Fruit fly (Drosophila melanogaster) whole organism, embryonic: ENCODE measurements around the gene Or85a.
A peak's percentile ranks its signal among the peaks of the same experiment; 100 is the strongest.

Source experiments
- BEAF-32 ChIP-seq: fragments of 200-800 bp; sonication (Bioruptor generic); optimal IDR thresholded peaks from 3 replicates; lab custom pipeline; 2017; ENCODE audit warnings: missing biosample characterization, missing genetic modification characterization, mild to moderate bottlenecking, moderate library complexity, missing genetic modification reagents
- CG10274 ChIP-seq: fragments of 200-800 bp; sonication (Bioruptor generic); optimal IDR thresholded peaks from 3 replicates; lab custom pipeline; 2017; ENCODE audit warnings: missing biosample characterization, mild to moderate bottlenecking, missing genetic modification characterization
- CG10366 ChIP-seq: fragments of 200-800 bp; sonication (Bioruptor generic); IDR thresholded peaks from 2 replicates; pipeline ENCODE4 v1.3.6; 2022; ENCODE audit warnings: missing biosample characterization, missing genetic modification characterization
- CG10654 ChIP-seq: fragments of 200-800 bp; sonication (Bioruptor generic); optimal IDR thresholded peaks from 2 replicates; lab custom pipeline; 2016; ENCODE audit warnings: missing biosample characterization, missing genetic modification characterization
- CG10959 ChIP-seq: fragments of 200-800 bp; sonication (Bioruptor generic); IDR thresholded peaks from 2 replicates; pipeline ENCODE4 v1.3.6; 2022; ENCODE audit warnings: missing biosample characterization, missing genetic modification characterization
- CG11085 ChIP-seq: fragments of 200-800 bp; sonication (Bioruptor generic); IDR thresholded peaks from 2 replicates; pipeline ENCODE4 v1.3.6; 2022; ENCODE audit warnings: missing biosample characterization, missing genetic modification characterization
- CG11247 ChIP-seq: fragments of 200-800 bp; sonication (Bioruptor generic); IDR thresholded peaks from 2 replicates; pipeline ENCODE4 v1.3.6; 2022; ENCODE audit warnings: missing biosample characterization, missing genetic modification characterization
- CG14050 ChIP-seq: fragments of 200-800 bp; sonication (Bioruptor generic); IDR thresholded peaks from 3 replicates; pipeline ENCODE4 v1.3.6; 2022; ENCODE audit warnings: missing biosample characterization, missing genetic modification characterization
- CG14441 ChIP-seq: fragments of 200-800 bp; sonication (Bioruptor generic); IDR thresholded peaks from 2 replicates; pipeline ENCODE4 v1.3.6; 2022; ENCODE audit warnings: missing biosample characterization, missing genetic modification characterization
- CG18599 ChIP-seq: fragments of 200-800 bp; sonication (Bioruptor generic); optimal IDR thresholded peaks from 3 replicates; lab custom pipeline; 2017; ENCODE audit warnings: missing biosample characterization, missing genetic modification characterization, mild to moderate bottlenecking, moderate library complexity, missing genetic modification reagents
- CG2678 ChIP-seq: fragments of 200-800 bp; sonication (Bioruptor generic); optimal IDR thresholded peaks from 3 replicates; lab custom pipeline; 2019; ENCODE audit warnings: missing biosample characterization, mild to moderate bottlenecking, missing genetic modification characterization, moderate library complexity
- CG2889 ChIP-seq: fragments of 200-800 bp; sonication (Bioruptor generic); IDR thresholded peaks from 3 replicates; pipeline ENCODE4 v1.3.6; 2022; ENCODE audit warnings: missing biosample characterization, missing genetic modification characterization
- CG3281 ChIP-seq: fragments of 200-800 bp; sonication (Bioruptor generic); optimal IDR thresholded peaks from 3 replicates; lab custom pipeline; 2017; ENCODE audit warnings: missing biosample characterization, mild to moderate bottlenecking, missing genetic modification characterization
- CG3407 ChIP-seq: fragments of 200-800 bp; sonication (Bioruptor generic); optimal IDR thresholded peaks from 2 replicates; lab custom pipeline; 2018; ENCODE audit warnings: missing biosample characterization, mild to moderate bottlenecking, missing genetic modification characterization
- CG3838 ChIP-seq: fragments of 200-800 bp; sonication (Bioruptor generic); optimal IDR thresholded peaks from 3 replicates; lab custom pipeline; 2016; ENCODE audit warnings: missing biosample characterization, missing genetic modification characterization
- CG43689 ChIP-seq: fragments of 200-800 bp; sonication (Bioruptor generic); IDR thresholded peaks from 2 replicates; pipeline ENCODE4 v1.3.6; 2022; ENCODE audit warnings: missing biosample characterization, missing genetic modification characterization
- CG7357 ChIP-seq: fragments of 200-800 bp; sonication (Bioruptor generic); IDR thresholded peaks from 3 replicates; pipeline ENCODE4 v1.3.6; 2022; ENCODE audit warnings: missing biosample characterization, missing genetic modification characterization
- CG7372 ChIP-seq: fragments of 200-800 bp; sonication (Bioruptor generic); IDR thresholded peaks from 2 replicates; pipeline ENCODE4 v1.3.6; 2022; ENCODE audit warnings: missing biosample characterization, missing genetic modification characterization
- CG7839 ChIP-seq: fragments of 200-800 bp; sonication (Bioruptor generic); optimal IDR thresholded peaks from 3 replicates; lab custom pipeline; 2018; ENCODE audit warnings: missing biosample characterization, mild to moderate bottlenecking, missing genetic modification characterization, moderate library complexity
- CG8290 ChIP-seq, 3 experiments: fragments of 200-800 bp; sonication (Bioruptor generic); optimal IDR thresholded peaks; 2 replicates each; lab custom pipeline; 2016 to 2019; ENCODE audit warnings: missing biosample characterization in 3 of 3, missing genetic modification characterization in 3 of 3, mild to moderate bottlenecking in 2 of 3, moderate library complexity in 1 of 3
- CoRest ChIP-seq: fragments of 200-800 bp; sonication (Bioruptor generic); optimal IDR thresholded peaks from 3 replicates; lab custom pipeline; 2018; ENCODE audit warnings: missing biosample characterization, mild to moderate bottlenecking, missing genetic modification characterization, moderate library complexity
- D19A ChIP-seq: fragments of 200-800 bp; optimal IDR thresholded peaks from 3 replicates; lab custom pipeline; 2019; ENCODE audit warnings: missing biosample characterization, mild to moderate bottlenecking, missing genetic modification characterization, moderate library complexity
- Dek ChIP-seq: fragments of 200-800 bp; sonication (Bioruptor generic); optimal IDR thresholded peaks from 3 replicates; lab custom pipeline; 2019; ENCODE audit warnings: missing biosample characterization, mild to moderate bottlenecking, missing genetic modification characterization, moderate library complexity
- Dfd ChIP-seq, 2 experiments: fragments of >200 bp; optimal IDR thresholded peaks; 2 replicates each; lab custom pipeline; 2017; ENCODE audit warnings: missing biosample characterization in 2 of 2, missing genetic modification characterization in 2 of 2
- E2f1 ChIP-seq: fragments of 200-800 bp; sonication (Bioruptor generic); IDR thresholded peaks from 2 replicates; pipeline ENCODE4 v1.3.6; 2022; ENCODE audit warnings: missing biosample characterization, missing genetic modification characterization
- H15 ChIP-seq: fragments of 200-800 bp; sonication (Bioruptor generic); IDR thresholded peaks from 3 replicates; pipeline ENCODE4 v1.3.6; 2022; ENCODE audit warnings: missing biosample characterization, missing genetic modification characterization
- HmgZ ChIP-seq: fragments of 200-800 bp; sonication (Bioruptor generic); optimal IDR thresholded peaks from 2 replicates; lab custom pipeline; 2018; ENCODE audit warnings: missing biosample characterization, mild to moderate bottlenecking, missing genetic modification characterization
- Kr ChIP-seq: fragments of 200-800 bp; sonication (Bioruptor generic); optimal IDR thresholded peaks from 2 replicates; lab custom pipeline; 2017; ENCODE audit warnings: missing biosample characterization, mild to moderate bottlenecking, missing genetic modification characterization
- Max ChIP-seq: fragments of 200-800 bp; sonication (Bioruptor generic); optimal IDR thresholded peaks from 2 replicates; lab custom pipeline; 2016; ENCODE audit warnings: missing biosample characterization, mild to moderate bottlenecking, missing genetic modification characterization
- Oli ChIP-seq: fragments of 200-800 bp; sonication (Bioruptor generic); optimal IDR thresholded peaks from 2 replicates; lab custom pipeline; 2018; ENCODE audit warnings: missing biosample characterization, mild to moderate bottlenecking, missing genetic modification characterization, moderate library complexity
- YL-1 ChIP-seq: fragments of 200-800 bp; sonication (Bioruptor generic); optimal IDR thresholded peaks from 3 replicates; lab custom pipeline; 2017; ENCODE audit warnings: missing biosample characterization, mild to moderate bottlenecking, missing genetic modification characterization
- ab ChIP-seq: fragments of 200-800 bp; sonication (Bioruptor generic); optimal IDR thresholded peaks from 2 replicates; lab custom pipeline; 2016; ENCODE audit warnings: missing biosample characterization, missing genetic modification characterization
- bbx ChIP-seq: fragments of 200-800 bp; sonication (Bioruptor generic); IDR thresholded peaks from 2 replicates; pipeline ENCODE4 v1.3.6; 2022; ENCODE audit warnings: missing biosample characterization, missing genetic modification characterization; ENCODE audit not compliant: partially characterized antibody
- bsh ChIP-seq, 2 experiments: fragments of 200-800 bp; sonication (Bioruptor generic); optimal IDR thresholded peaks; 2 replicates each; lab custom pipeline; 2017 to 2018; ENCODE audit warnings: mild to moderate bottlenecking in 2 of 2, missing biosample characterization in 2 of 2, missing genetic modification characterization in 2 of 2, moderate library complexity in 1 of 2
- corto ChIP-seq: fragments of 200-800 bp; sonication (Bioruptor generic); optimal IDR thresholded peaks from 2 replicates; lab custom pipeline; 2016; ENCODE audit warnings: missing biosample characterization, mild to moderate bottlenecking, missing genetic modification characterization, moderate library complexity
- dysf ChIP-seq: fragments of 200-800 bp; sonication (Bioruptor generic); IDR thresholded peaks from 3 replicates; pipeline ENCODE4 v1.3.6; 2022; ENCODE audit warnings: missing biosample characterization, missing genetic modification characterization
- fd3F ChIP-seq: fragments of 200-800 bp; sonication (Bioruptor generic); optimal IDR thresholded peaks from 2 replicates; lab custom pipeline; 2018; ENCODE audit warnings: missing biosample characterization, mild to moderate bottlenecking, missing genetic modification characterization, moderate library complexity
- gem ChIP-seq: fragments of 200-800 bp; sonication (Bioruptor generic); optimal IDR thresholded peaks from 2 replicates; lab custom pipeline; 2019; ENCODE audit warnings: missing biosample characterization, mild to moderate bottlenecking, missing genetic modification characterization, moderate library complexity
- grau ChIP-seq: fragments of 200-800 bp; optimal IDR thresholded peaks from 3 replicates; lab custom pipeline; 2019; ENCODE audit warnings: missing biosample characterization, mild to moderate bottlenecking, missing genetic modification characterization, moderate library complexity
- hth ChIP-seq: fragments of >200 bp; optimal IDR thresholded peaks from 2 replicates; lab custom pipeline; 2017; ENCODE audit warnings: inconsistent platforms
- kah ChIP-seq: fragments of 200-800 bp; sonication (Bioruptor generic); optimal IDR thresholded peaks from 2 replicates; lab custom pipeline; 2018; ENCODE audit warnings: missing biosample characterization, mild to moderate bottlenecking, missing genetic modification characterization
- mam ChIP-seq: fragments of 200-800 bp; sonication (Bioruptor generic); optimal IDR thresholded peaks from 3 replicates; lab custom pipeline; 2016; ENCODE audit warnings: missing biosample characterization, missing genetic modification characterization
- oc ChIP-seq: fragments of 200-800 bp; sonication (Bioruptor generic); optimal IDR thresholded peaks from 2 replicates; lab custom pipeline; 2018; ENCODE audit warnings: missing biosample characterization, mild to moderate bottlenecking, missing genetic modification characterization, moderate library complexity
- org-1 ChIP-seq: fragments of 200-800 bp; sonication (Bioruptor generic); optimal IDR thresholded peaks from 2 replicates; lab custom pipeline; 2017; ENCODE audit warnings: missing biosample characterization, missing genetic modification characterization
- salm ChIP-seq: fragments of 200-800 bp; sonication (Bioruptor generic); optimal IDR thresholded peaks from 2 replicates; lab custom pipeline; 2018; ENCODE audit warnings: missing biosample characterization, mild to moderate bottlenecking, missing genetic modification characterization
- sens ChIP-seq: fragments of 200-800 bp; sonication (Bioruptor generic); peaks from one replicate; lab custom pipeline; 2016; ENCODE audit warnings: missing biosample characterization, missing genetic modification characterization
- sens-2 ChIP-seq: fragments of 200-800 bp; sonication (Bioruptor generic); IDR thresholded peaks from 2 replicates; pipeline ENCODE4 v1.3.6; 2022; ENCODE audit warnings: missing biosample characterization, missing genetic modification characterization
- sisA ChIP-seq: fragments of 200-800 bp; sonication (Bioruptor generic); IDR thresholded peaks from 2 replicates; pipeline ENCODE4 v1.3.6; 2022; ENCODE audit warnings: missing biosample characterization, missing genetic modification characterization
- so ChIP-seq: fragments of 200-800 bp; sonication (Bioruptor generic); IDR thresholded peaks from 3 replicates; pipeline ENCODE4 v1.3.6; 2022; ENCODE audit warnings: missing biosample characterization, missing genetic modification characterization
- tap ChIP-seq: fragments of 200-800 bp; optimal IDR thresholded peaks from 3 replicates; lab custom pipeline; 2019; ENCODE audit warnings: missing biosample characterization, mild to moderate bottlenecking, missing genetic modification characterization, moderate library complexity

The Or85a gene

dm6 chr3R:8354458-8354857 lies 32.9 kb downstream of the Or85a start (continued):
- TF ChIP-seq sens (GFP tag; lab: Kevin White, UChicago), result peak; percentile 85
- peak; percentile 62; the same call in 1 of the 3 replicates for TF ChIP-seq so (GFP tag; lab: Robert Waterston, UW)
- peak; percentile 57 for TF ChIP-seq CG7839 (tag; lab: Kevin White, UChicago)
- peak; percentile 62 for TF ChIP-seq oc (tag; lab: Kevin White, UChicago)
- no peak for TF ChIP-seq CG10274 (GFP tag; lab: Kevin White, UChicago)
- no peak for TF ChIP-seq CG8290 (GFP tag; optimal IDR thresholded peaks at IDR 0.05; lab: Kevin White, UChicago)
- TF ChIP-seq CG8290 (tag; optimal IDR thresholded peaks at IDR 0.05; lab: Kevin White, UChicago), result peak in 1 of 2 experiments; percentile 42
- no peak for TF ChIP-seq CG3838 (GFP tag; lab: Kevin White, UChicago)
- peak; percentile 26 for TF ChIP-seq CG3281
- peak; percentile 40 for TF ChIP-seq mam
- TF ChIP-seq Kr (GFP tag; lab: Kevin White, UChicago), result no peak
- TF ChIP-seq CG14441 (GFP tag; lab: Robert Waterston, UW), result peak; percentile 82
- TF ChIP-seq CG11247 (GFP tag; lab: Robert Waterston, UW), result peak; percentile 38; the same call in 1 of the 2 replicates
- TF ChIP-seq Oli (tag; lab: Kevin White, UChicago), result peak; percentile 52
- peak; percentile 11 for TF ChIP-seq org-1
- TF ChIP-seq HmgZ (tag; lab: Kevin White, UChicago), result peak; percentile 11
- no peak for TF ChIP-seq bbx (GFP tag; lab: Robert Waterston, UW)
- peak; percentile 24; the same call in 1 of the 2 replicates for TF ChIP-seq sens-2 (GFP tag; lab: Robert Waterston, UW)
- peak; percentile 25 for TF ChIP-seq D19A
- peak; percentile 38; the same call in 1 of the 2 replicates for TF ChIP-seq E2f1
- TF ChIP-seq salm (tag; lab: Kevin White, UChicago), result no peak
- TF ChIP-seq grau (tag; lab: Kevin White, UChicago), result peak; percentile 89
- peak; percentile 59; the same call in 1 of the 3 replicates for TF ChIP-seq H15 (GFP tag; lab: Robert Waterston, UW)
- TF ChIP-seq CG7357 (GFP tag; lab: Robert Waterston, UW), result no peak
- TF ChIP-seq bsh (GFP tag; optimal IDR thresholded peaks at IDR 0.05; lab: Kevin White, UChicago), result peak in 1 of 2 experiments; percentile 55
- TF ChIP-seq CG7372 (GFP tag; lab: Robert Waterston, UW), result peak; percentile 9; the same call in 1 of the 2 replicates
- TF ChIP-seq CG11085 (GFP tag; lab: Robert Waterston, UW), result peak; percentile 68
- TF ChIP-seq kah (GFP tag; lab: Kevin White, UChicago), result no peak
- TF ChIP-seq CG14050, result peak; percentile 64; the same call in 2 of the 3 replicates
- TF ChIP-seq BEAF-32 (GFP tag; lab: Kevin White, UChicago), result no peak
- no peak for TF ChIP-seq CG10959 (GFP tag; lab: Robert Waterston, UW)
- TF ChIP-seq hth (lab: Kevin White, UChicago), result no peak
- no peak for TF ChIP-seq Max (GFP tag; lab: Kevin White, UChicago)
- peak; percentile 78 for TF ChIP-seq CG10366 (GFP tag; lab: Robert Waterston, UW)
- TF ChIP-seq sisA, result peak; percentile 68
- TF ChIP-seq tap (tag; lab: Kevin White, UChicago), result peak; percentile 35
- peak; percentile 7 for TF ChIP-seq YL-1 (GFP tag; lab: Kevin White, UChicago)
- peak; percentile 73 for TF ChIP-seq gem
- TF ChIP-seq Dfd (GFP tag; optimal IDR thresholded peaks at IDR 0.05; lab: Kevin White, UChicago), result no peak
- TF ChIP-seq dysf (GFP tag; lab: Robert Waterston, UW), result peak; percentile 76
- TF ChIP-seq fd3F (GFP tag; lab: Kevin White, UChicago), result peak; percentile 28
- TF ChIP-seq CoRest (tag; lab: Kevin White, UChicago), result peak; percentile 0
- peak; percentile 2 for TF ChIP-seq Dek
- peak; percentile 34 for TF ChIP-seq CG10654 (GFP tag; lab: Kevin White, UChicago)
- peak; percentile 43 for TF ChIP-seq CG43689 (GFP tag; lab: Robert Waterston, UW)
- TF ChIP-seq CG18599 (GFP tag; lab: Kevin White, UChicago), result peak; percentile 67
- TF ChIP-seq ab (GFP tag; lab: Kevin White, UChicago), result no peak
- TF ChIP-seq corto (GFP tag; lab: Kevin White, UChicago), result no peak
- no peak; the same call in 2 of the 3 replicates for TF ChIP-seq CG2889
- peak; percentile 39 for TF ChIP-seq CG3407
- TF ChIP-seq CG2678 (tag; lab: Kevin White, UChicago), result peak; percentile 66
